Fruit fly (Drosophila melanogaster) whole organism, embryonic: Measurements from ENCODE around the gene Nse4.

Source experiments
- Bdp1 ChIP-seq: fragments of 200-800 bp; sonication (Bioruptor generic); optimal IDR thresholded peaks from 3 replicates; lab custom pipeline; 2016; ENCODE audit warnings: missing biosample characterization, missing genetic modification characterization
- Drgx ChIP-seq: fragments of 200-800 bp; sonication (Bioruptor generic); IDR thresholded peaks from 2 replicates; pipeline ENCODE4 v1.3.6; 2022; ENCODE audit warnings: missing biosample characterization, missing genetic modification characterization
- Fer2 ChIP-seq: fragments of 200-800 bp; sonication (Bioruptor generic); optimal IDR thresholded peaks from 2 replicates; lab custom pipeline; 2018; ENCODE audit warnings: missing biosample characterization, mild to moderate bottlenecking, missing genetic modification characterization, moderate library complexity
- Hr39 ChIP-seq: fragments of >200 bp; optimal IDR thresholded peaks from 2 replicates; lab custom pipeline; 2017
- br ChIP-seq: fragments of >200 bp; optimal IDR thresholded peaks from 2 replicates; lab custom pipeline; 2017
- gem ChIP-seq: fragments of 200-800 bp; sonication (Bioruptor generic); optimal IDR thresholded peaks from 2 replicates; lab custom pipeline; 2019; ENCODE audit warnings: missing biosample characterization, mild to moderate bottlenecking, missing genetic modification characterization, moderate library complexity
- h ChIP-seq: fragments of >200 bp; optimal IDR thresholded peaks from 2 replicates; lab custom pipeline; 2017
- her ChIP-seq: fragments of 200-800 bp; sonication (Bioruptor generic); optimal IDR thresholded peaks from 2 replicates; lab custom pipeline; 2016; ENCODE audit warnings: missing biosample characterization, missing genetic modification characterization
- pnt ChIP-seq: fragments of 200-800 bp; sonication (Bioruptor generic); optimal IDR thresholded peaks from 3 replicates; lab custom pipeline; 2016; ENCODE audit warnings: missing biosample characterization, missing genetic modification characterization

DNA sequence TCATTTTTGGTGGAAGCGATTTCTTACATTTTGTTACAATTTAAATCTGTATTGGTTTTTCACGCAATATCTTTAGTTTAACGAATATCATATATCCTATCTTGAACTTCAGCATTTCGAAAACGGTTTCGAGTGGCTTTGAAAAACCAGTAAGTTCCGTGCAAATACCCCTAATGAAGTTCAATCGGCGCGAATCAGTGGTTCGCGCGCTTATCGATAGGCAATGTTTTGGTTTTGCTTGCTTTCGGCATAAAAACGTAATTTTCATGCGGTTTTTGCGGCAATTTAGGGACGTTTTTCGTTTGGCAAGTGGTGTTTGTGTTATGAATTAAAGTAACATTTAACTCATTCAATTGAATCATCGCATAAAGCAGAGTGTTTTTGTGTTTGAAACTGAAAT, 37.6 kb downstream of the Nse4 start, which contains the start of gene RluA-2:
- TF ChIP-seq gem (tag; lab: Kevin White, UChicago) = no peak
- no peak for TF ChIP-seq Bdp1 (GFP tag; lab: Kevin White, UChicago)
- no peak for TF ChIP-seq pnt (GFP tag; lab: Kevin White, UChicago)
- no peak for TF ChIP-seq h (lab: Kevin White, UChicago)
- TF ChIP-seq Hr39 (lab: Kevin White, UChicago) = no peak
- no peak for TF ChIP-seq br (lab: Kevin White, UChicago)
- no peak for TF ChIP-seq Drgx (GFP tag; lab: Robert Waterston, UW)
- TF ChIP-seq Fer2 (tag; lab: Kevin White, UChicago) = no peak
- no peak for TF ChIP-seq her (GFP tag; lab: Kevin White, UChicago)
